Fruit fly (Drosophila melanogaster) Kc167 (cell line): ENCODE results near the gene CG6865.

ENCODE experiments used
- Myc ChIP-seq: fragments of >200 bp; optimal IDR thresholded peaks from 2 replicates; lab custom pipeline; 2017; ENCODE audit warnings: missing external identifiers
- h ChIP-seq: fragments of >200 bp; optimal IDR thresholded peaks from 3 replicates; lab custom pipeline; 2018; ENCODE audit warnings: missing external identifiers
- insv ChIP-seq: fragments of >200 bp; optimal IDR thresholded peaks from 3 replicates; lab custom pipeline; 2018; ENCODE audit warnings: missing external identifiers
- psq ChIP-seq: fragments of >200 bp; optimal IDR thresholded peaks from 2 replicates; lab custom pipeline; 2017; ENCODE audit warnings: missing external identifiers
- ttk ChIP-seq: sonication (Bioruptor generic); optimal IDR thresholded peaks from 2 replicates; lab custom pipeline; 2017; ENCODE audit warnings: missing external identifiers

DNA sequence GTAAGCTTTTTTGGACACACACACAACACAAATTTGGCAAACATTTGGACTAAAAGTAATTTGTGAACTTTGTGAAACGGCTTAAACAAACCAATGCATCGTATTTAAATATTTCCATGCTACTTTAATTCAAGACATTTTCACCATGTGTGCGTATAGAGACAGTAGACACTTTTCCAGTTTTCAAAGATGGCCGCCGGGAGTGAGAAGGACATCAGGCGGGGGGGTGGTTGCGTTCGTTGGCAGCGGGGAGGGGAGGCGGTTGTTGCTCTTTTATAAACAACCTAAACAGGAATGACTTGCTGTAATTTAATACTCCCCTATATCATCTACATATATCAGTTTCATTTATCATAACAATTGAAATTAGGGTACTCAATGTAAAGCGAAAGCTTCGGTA is 10.0 kb upstream of the CG6865 start:
- no peak for TF ChIP-seq psq (lab: Kevin White, UChicago)
- TF ChIP-seq insv (lab: Kevin White, UChicago) = no peak
- TF ChIP-seq h (lab: Kevin White, UChicago) = no peak
- TF ChIP-seq Myc (lab: Kevin White, UChicago) = no peak
- TF ChIP-seq ttk (lab: Kevin White, UChicago) = no peak
